Fruit fly (Drosophila melanogaster): Measurements from ENCODE around the gene CG11327.

Gene CG11327

DNA sequence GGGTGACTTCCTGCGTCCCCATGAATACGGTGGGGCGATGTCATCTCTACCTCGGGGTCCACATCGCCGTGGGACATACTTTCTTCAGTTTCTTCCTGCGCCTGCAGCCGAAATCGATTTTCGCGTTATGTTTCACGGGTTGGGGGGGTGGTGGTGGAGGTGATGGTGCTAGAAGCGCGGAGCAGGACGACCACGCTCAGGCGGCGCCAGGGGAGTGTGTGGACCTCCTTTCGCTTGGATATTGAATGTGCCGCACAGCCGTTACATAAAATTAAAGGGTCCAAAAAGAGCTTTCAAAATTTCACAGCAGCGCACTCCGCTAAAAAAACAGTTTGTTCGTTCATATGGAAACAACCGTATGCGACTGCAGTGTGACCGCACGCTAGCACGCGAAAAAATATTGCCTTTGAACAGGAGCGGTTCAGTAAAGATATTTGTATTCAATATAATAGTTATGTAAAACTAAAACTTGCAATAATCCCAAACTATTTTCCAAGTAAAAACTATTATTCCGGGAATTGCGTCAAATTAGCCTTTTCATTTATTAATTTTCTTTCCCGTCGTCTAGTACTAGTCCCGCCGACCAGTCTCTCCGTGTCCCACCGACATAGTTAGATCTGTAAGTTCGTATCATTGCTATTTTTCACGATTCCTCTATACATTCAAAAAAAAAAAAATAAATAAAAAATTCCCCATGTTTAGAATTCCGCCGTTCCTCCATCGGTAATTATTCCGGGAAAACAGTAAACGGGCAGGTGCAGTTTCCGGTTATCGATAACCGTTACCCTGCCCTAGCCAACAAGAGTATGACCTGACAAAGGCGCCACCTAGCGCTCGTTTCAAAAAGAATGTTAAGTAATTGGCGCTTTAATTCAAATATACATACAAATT is 2.3 kb downstream of the CG11327 start, which contains the start of gene Nhe3:
Gene Nhe3 (minus strand): TSS at position 373 of the 891 bp plus-strand sequence.
- TF ChIP-seq CoRest (tag; optimal IDR thresholded peaks at IDR 0.05) (peak; percentile 84), danr (GFP tag; IDR thresholded peaks at IDR 0.05) (peak; percentile 46; the same call in 1 of the 2 replicates), nom (GFP tag; optimal IDR thresholded peaks at IDR 0.05) (peak; percentile 49), CG2120 (GFP tag; optimal IDR thresholded peaks at IDR 0.05) (peak; percentile 95), Lhr (GFP tag; optimal IDR thresholded peaks at IDR 0.05) (peak; percentile 68), caup (GFP tag; optimal IDR thresholded peaks at IDR 0.05; ENCODE audit: severe bottlenecking) (peak; percentile 79), dati (GFP tag; IDR thresholded peaks at IDR 0.05) (peak; percentile 36; the same call in 1 of the 2 replicates), Side (GFP tag; optimal IDR thresholded peaks at IDR 0.05) (peak; percentile 69), zen2 (GFP tag; IDR thresholded peaks at IDR 0.05; ENCODE audit: partially characterized antibody) (no peak), da (GFP tag; optimal IDR thresholded peaks at IDR 0.05) (no peak), lov (optimal IDR thresholded peaks at IDR 0.05) (no peak), lov (GFP tag; IDR thresholded peaks at IDR 0.05) (peak; percentile 70; the same call in 2 of the 3 replicates), sug (tag; optimal IDR thresholded peaks at IDR 0.05) (peak; percentile 78), CG2875 (GFP tag; optimal IDR thresholded peaks at IDR 0.05) (peak; percentile 46), chif (GFP tag; optimal IDR thresholded peaks at IDR 0.05) (peak; percentile 36 to 85), Fer3 (tag; optimal IDR thresholded peaks at IDR 0.05) (peak; percentile 70), Dref (GFP tag; IDR thresholded peaks at IDR 0.05) (peak; percentile 83), lmd (GFP tag; IDR thresholded peaks at IDR 0.05) (peak; percentile 85), inv (GFP tag; IDR thresholded peaks at IDR 0.05; ENCODE audit: partially characterized antibody) (peak; percentile 51; the same call in 1 of the 2 replicates), CTCF (GFP tag; optimal IDR thresholded peaks at IDR 0.05) (peak; percentile 98), CG31388 (GFP tag; optimal IDR thresholded peaks at IDR 0.05) (peak; percentile 62), CG4328 (GFP tag; optimal IDR thresholded peaks at IDR 0.05) (peak; percentile 69), NC2β (GFP tag; optimal IDR thresholded peaks at IDR 0.05) (peak; percentile 65), CG15073 (GFP tag; optimal IDR thresholded peaks at IDR 0.05) (no peak), gce (GFP tag; IDR thresholded peaks at IDR 0.05) (peak; percentile 71; the same call in 1 of the 3 replicates), CG6683 (GFP tag; optimal IDR thresholded peaks at IDR 0.05) (peak; percentile 18), CG6813 (GFP tag; optimal IDR thresholded peaks at IDR 0.05) (peak; percentile 60), Mes4 (GFP tag; optimal IDR thresholded peaks at IDR 0.05) (peak; percentile 28), ERR (GFP tag; optimal IDR thresholded peaks at IDR 0.05) (peak; percentile 67), CG12155 (GFP tag; optimal IDR thresholded peaks at IDR 0.05) (peak; percentile 79), ash1 (GFP tag; optimal IDR thresholded peaks at IDR 0.05) (no peak), CG16779 (GFP tag; IDR thresholded peaks at IDR 0.05) (peak; percentile 57; the same call in 1 of the 2 replicates), CG30020 (tag; optimal IDR thresholded peaks at IDR 0.05) (peak; percentile 74), CG10565 (GFP tag; optimal IDR thresholded peaks at IDR 0.05) (peak; percentile 25), Eip74EF (GFP tag; optimal IDR thresholded peaks at IDR 0.05) (peak in 1 of 2 experiments; percentile 49), zen (tag; optimal IDR thresholded peaks at IDR 0.05) (peak; percentile 68), CG31365 (tag; optimal IDR thresholded peaks at IDR 0.05) (no peak), CG12744 (GFP tag; optimal IDR thresholded peaks at IDR 0.05) (peak; percentile 71), E2f2 (GFP tag; IDR thresholded peaks at IDR 0.05) (peak; percentile 98), CG7928 (GFP tag; optimal IDR thresholded peaks at IDR 0.05) (peak; percentile 46), scrt (GFP tag; optimal IDR thresholded peaks at IDR 0.05) (peak; percentile 57), CG17328 (GFP tag; IDR thresholded peaks at IDR 0.05) (peak; percentile 86), Xrp1 (GFP tag; IDR thresholded peaks at IDR 0.05) (peak; percentile 82), CG13287 (GFP tag; IDR thresholded peaks at IDR 0.05; ENCODE audit: partially characterized antibody) (peak; percentile 47; the same call in 1 of the 2 replicates), CG17186 (GFP tag; optimal IDR thresholded peaks at IDR 0.05) (peak; percentile 30), shn (GFP tag; optimal IDR thresholded peaks at IDR 0.05) (peak; percentile 78), lab (GFP tag; optimal IDR thresholded peaks at IDR 0.05) (no peak), lbe (GFP tag; optimal IDR thresholded peaks at IDR 0.05) (peak; percentile 48)

Data from whole organism, embryonic.